Worm (Caenorhabditis elegans) whole organism, L1 larva: ENCODE data around the gene Y66D12A.3.

Source experiments
- C16A3.4 ChIP-seq: fragments of 150-350 bp; optimal IDR thresholded peaks from 2 replicates; lab custom pipeline; 2014; ENCODE audit warnings: missing biosample characterization, missing genetic modification characterization
- C34B4.2 ChIP-seq: sonication (generic microtip); optimal IDR thresholded peaks from 2 replicates; lab custom pipeline; 2017; ENCODE audit warnings: mild to moderate bottlenecking, missing genetic modification characterization, missing compliant biosample characterization
- F16B12.6 ChIP-seq: fragments of 150-350 bp; optimal IDR thresholded peaks from 2 replicates; lab custom pipeline; 2014; ENCODE audit warnings: missing biosample characterization, missing genetic modification characterization
- Y116A8C.19 ChIP-seq: sonication (generic microtip); optimal IDR thresholded peaks from 2 replicates; lab custom pipeline; 2016; ENCODE audit warnings: missing compliant biosample characterization, missing genetic modification characterization, borderline replicate concordance
- blmp-1 ChIP-seq: fragments of 150-350 bp; optimal IDR thresholded peaks from 2 replicates; lab custom pipeline; 2014; ENCODE audit warnings: missing biosample characterization, missing genetic modification characterization
- ceh-82 ChIP-seq, 3 experiments: fragments of 150-350 bp in 1 of 3; sonication (generic microtip) in 2 of 3; optimal IDR thresholded peaks; 2 replicates each; lab custom pipeline; 2014 to 2017; ENCODE audit warnings: missing biosample characterization in 3 of 3, missing genetic modification characterization in 3 of 3
- ceh-90 ChIP-seq: sonication (generic microtip); optimal IDR thresholded peaks from 2 replicates; lab custom pipeline; 2016; ENCODE audit warnings: missing genetic modification characterization, missing compliant biosample characterization
- dpl-1 ChIP-seq, 3 experiments: fragments of 150-350 bp in 2 of 3; sonication (generic microtip) in 1 of 3; optimal IDR thresholded peaks; 2 replicates each; lab custom pipeline; 2014 to 2017; ENCODE audit warnings: missing biosample characterization in 3 of 3, missing genetic modification characterization in 3 of 3, missing genetic modification reagents in 3 of 3
- elt-2 ChIP-seq: sonication (generic microtip); optimal IDR thresholded peaks from 2 replicates; lab custom pipeline; 2016; ENCODE audit warnings: missing genetic modification characterization, mild to moderate bottlenecking, inconsistent platforms, missing compliant biosample characterization, missing genetic modification reagents
- elt-3 ChIP-seq, 6 experiments: fragments of 150-350 bp in 1 of 6; sonication (generic microtip); optimal IDR thresholded peaks; 2 replicates each; lab custom pipeline; 2017 to 2018; ENCODE audit warnings: missing biosample characterization in 6 of 6, missing genetic modification characterization in 6 of 6, inconsistent platforms in 1 of 6
- ets-5 ChIP-seq: fragments of 200-800 bp; sonication (Bioruptor generic); IDR thresholded peaks from 2 replicates; pipeline ENCODE4 v1.3.6; 2022; ENCODE audit warnings: missing genetic modification characterization, missing compliant biosample characterization
- fkh-10 ChIP-seq: sonication (generic microtip); optimal IDR thresholded peaks from 2 replicates; lab custom pipeline; 2017; ENCODE audit warnings: missing biosample characterization, missing genetic modification reagents, missing genetic modification characterization
- fkh-8 ChIP-seq: sonication (generic microtip); optimal IDR thresholded peaks from 2 replicates; lab custom pipeline; 2016; ENCODE audit warnings: mild to moderate bottlenecking, missing genetic modification characterization, missing compliant biosample characterization
- fos-1 ChIP-seq: fragments of 150-350 bp; optimal IDR thresholded peaks from 2 replicates; lab custom pipeline; 2014; ENCODE audit warnings: missing biosample characterization, missing genetic modification characterization
- grh-1 ChIP-seq: fragments of 200-800 bp; sonication (Bioruptor generic); IDR thresholded peaks from 2 replicates; pipeline ENCODE4 v1.3.6; 2022; ENCODE audit warnings: missing genetic modification reagents, missing genetic modification characterization, missing compliant biosample characterization
- hlh-17 ChIP-seq: fragments of 200-800 bp; sonication (Bioruptor generic); optimal IDR thresholded peaks from 2 replicates; lab custom pipeline; 2018; ENCODE audit warnings: missing genetic modification characterization, mild to moderate bottlenecking, missing compliant biosample characterization, moderate library complexity, borderline replicate concordance
- hpl-2 ChIP-seq: fragments of 150-350 bp; optimal IDR thresholded peaks from 2 replicates; lab custom pipeline; 2014; ENCODE audit warnings: missing biosample characterization, missing genetic modification reagents, missing genetic modification characterization
- lin-13 ChIP-seq: fragments of 150-350 bp; optimal IDR thresholded peaks from 2 replicates; lab custom pipeline; 2014; ENCODE audit warnings: missing biosample characterization, missing genetic modification reagents, missing genetic modification characterization
- lin-14 ChIP-seq: fragments of 200-800 bp; sonication (Bioruptor generic); optimal IDR thresholded peaks from 2 replicates; lab custom pipeline; 2018; ENCODE audit warnings: mild to moderate bottlenecking, missing genetic modification characterization, moderate library complexity, missing compliant biosample characterization
- lin-15B ChIP-seq: fragments of 150-350 bp; sonication (generic microtip); optimal IDR thresholded peaks from 3 replicates; lab custom pipeline; 2014; ENCODE audit warnings: missing biosample characterization, missing genetic modification characterization
- lin-35 ChIP-seq, 2 experiments: fragments of 150-350 bp; optimal IDR thresholded peaks; 2 replicates each; lab custom pipeline; 2014; ENCODE audit warnings: missing biosample characterization in 2 of 2, missing genetic modification characterization in 2 of 2, missing genetic modification reagents in 2 of 2
- mep-1 ChIP-seq: fragments of 150-350 bp; optimal IDR thresholded peaks from 2 replicates; lab custom pipeline; 2014; ENCODE audit warnings: missing biosample characterization, missing genetic modification characterization
- nhr-20 ChIP-seq: sonication (generic microtip); optimal IDR thresholded peaks from 2 replicates; lab custom pipeline; 2016; ENCODE audit warnings: mild to moderate bottlenecking, missing genetic modification characterization, missing compliant biosample characterization
- nhr-71 ChIP-seq: sonication (generic microtip); optimal IDR thresholded peaks from 2 replicates; lab custom pipeline; 2016; ENCODE audit warnings: mild to moderate bottlenecking, missing genetic modification characterization, moderate library complexity, missing compliant biosample characterization
- nhr-84 ChIP-seq: sonication (generic microtip); optimal IDR thresholded peaks from 2 replicates; lab custom pipeline; 2017; ENCODE audit warnings: missing biosample characterization, missing genetic modification characterization
- pqm-1 ChIP-seq: sonication (generic microtip); optimal IDR thresholded peaks from 3 replicates; lab custom pipeline; 2017; ENCODE audit warnings: missing biosample characterization, missing genetic modification characterization
- skn-1 ChIP-seq: fragments of 150-350 bp; optimal IDR thresholded peaks from 2 replicates; lab custom pipeline; 2014; ENCODE audit warnings: missing biosample characterization, missing genetic modification characterization
- sptf-1 ChIP-seq: fragments of 150-350 bp; optimal IDR thresholded peaks from 2 replicates; lab custom pipeline; 2014; ENCODE audit warnings: missing biosample characterization, missing genetic modification characterization
- sup-37 ChIP-seq: fragments of 200-800 bp; sonication (Bioruptor generic); optimal IDR thresholded peaks from 2 replicates; lab custom pipeline; 2018; ENCODE audit warnings: mild to moderate bottlenecking, missing genetic modification characterization, missing compliant biosample characterization
- swsn-7 ChIP-seq: sonication (generic microtip); optimal IDR thresholded peaks from 2 replicates; lab custom pipeline; 2016; ENCODE audit warnings: missing genetic modification characterization, missing compliant biosample characterization
- unc-62 ChIP-seq: fragments of 150-350 bp; optimal IDR thresholded peaks from 2 replicates; lab custom pipeline; 2014; ENCODE audit warnings: missing biosample characterization, missing genetic modification reagents, missing genetic modification characterization
- vab-15 ChIP-seq: sonication (generic microtip); optimal IDR thresholded peaks from 2 replicates; lab custom pipeline; 2017; ENCODE audit warnings: missing genotype, mild to moderate bottlenecking, missing genetic modification characterization, missing compliant biosample characterization
- zag-1 ChIP-seq: fragments of 150-350 bp; optimal IDR thresholded peaks from 2 replicates; lab custom pipeline; 2014; ENCODE audit warnings: missing biosample characterization, missing genetic modification characterization
- ztf-11 ChIP-seq, 2 experiments: sonication (generic microtip); optimal IDR thresholded peaks; 2 replicates each; lab custom pipeline; 2016 to 2017; ENCODE audit warnings: missing genetic modification characterization in 2 of 2, missing biosample characterization in 1 of 2, missing compliant biosample characterization in 1 of 2

The Y66D12A.3 gene

ce11 chrIII:11624838-11625292 is 35.9 kb downstream of the Y66D12A.3 start, which contains the start of gene gly-8:
Gene gly-8 (plus strand): TSS chrIII:11625242.
- TF ChIP-seq hpl-2 (no peak), grh-1 (GFP tag; lab: Robert Waterston, UW) (no peak), lin-35 (GFP tag; optimal IDR thresholded peaks at IDR 0.05; lab: Kevin White, UChicago) (peak in 1 of 2 experiments; percentile 8), elt-3 (tag; optimal IDR thresholded peaks at IDR 0.05; lab: Kevin White, UChicago) (peak in 1 of 6 experiments; percentile 33), blmp-1 (peak; percentile 56)

ce11 chrIII:11627631-11628030 is 38.6 kb downstream of the Y66D12A.3 start:
- TF ChIP-seq ceh-90 (tag; lab: Kevin White, UChicago) (no peak), blmp-1 (no peak), ceh-82 (tag; optimal IDR thresholded peaks at IDR 0.05; lab: Kevin White, UChicago) (no peak), mep-1 (tag; lab: Kevin White, UChicago) (no peak), elt-2 (no peak), ztf-11 (tag; optimal IDR thresholded peaks at IDR 0.05; lab: Kevin White, UChicago) (no peak), lin-15B (no peak), nhr-71 (tag; lab: Kevin White, UChicago) (no peak), hlh-17 (GFP tag; lab: Kevin White, UChicago) (no peak), sptf-1 (tag; lab: Kevin White, UChicago) (no peak), Y116A8C.19 (tag; lab: Kevin White, UChicago) (no peak), fkh-10 (GFP tag; lab: Kevin White, UChicago) (no peak), fkh-8 (tag; lab: Kevin White, UChicago) (no peak), nhr-84 (tag; lab: Kevin White, UChicago) (no peak), unc-62 (no peak), sup-37 (GFP tag; lab: Kevin White, UChicago) (no peak), lin-35 (GFP tag; optimal IDR thresholded peaks at IDR 0.05; lab: Kevin White, UChicago) (no peak), nhr-20 (tag; lab: Kevin White, UChicago) (no peak)

ce11 chrIII:11629354-11629753 is 40.3 kb downstream of the Y66D12A.3 start, which contains the start of gene Y66A7A.7:
Gene Y66A7A.7 (minus strand): TSS chrIII:11629454.
- TF ChIP-seq F16B12.6 = no peak
- no peak for TF ChIP-seq vab-15 (tag; lab: Kevin White, UChicago)
- no peak for TF ChIP-seq ets-5 (GFP tag; lab: Robert Waterston, UW)
- no peak for TF ChIP-seq fos-1 (tag; lab: Kevin White, UChicago)
- TF ChIP-seq elt-3 (tag; optimal IDR thresholded peaks at IDR 0.05; lab: Kevin White, UChicago) = no peak
- TF ChIP-seq Y116A8C.19 (tag; lab: Kevin White, UChicago) = no peak
- no peak for TF ChIP-seq zag-1 (tag; lab: Kevin White, UChicago)
- TF ChIP-seq swsn-7 (tag; lab: Kevin White, UChicago) = no peak
- TF ChIP-seq pqm-1 (tag; lab: Kevin White, UChicago) = no peak
- no peak for TF ChIP-seq C34B4.2 (tag; lab: Kevin White, UChicago)
- no peak for TF ChIP-seq lin-13 (GFP tag; lab: Kevin White, UChicago)
- no peak for TF ChIP-seq C16A3.4 (tag; lab: Kevin White, UChicago)

ce11 chrIII:11631111-11631510 is 42.1 kb downstream of the Y66D12A.3 start:
- no peak for TF ChIP-seq pqm-1 (tag; lab: Kevin White, UChicago)
- no peak for TF ChIP-seq lin-14 (GFP tag; lab: Kevin White, UChicago)
- no peak for TF ChIP-seq dpl-1 (GFP tag; optimal IDR thresholded peaks at IDR 0.05; lab: Kevin White, UChicago)

- peak; percentile 25 for TF ChIP-seq blmp-1
- peak in 1 of 6 experiments; percentile 77 for TF ChIP-seq elt-3 (tag; optimal IDR thresholded peaks at IDR 0.05; lab: Kevin White, UChicago)
- no peak for TF ChIP-seq skn-1 (tag; lab: Kevin White, UChicago)
- TF ChIP-seq, all 84 proteins: peak for 2
Measured at ce11 chrIII:11632376-11632775, 43.4 kb downstream of the Y66D12A.3 start.
